Worm (Caenorhabditis elegans) whole organism, late embryonic: ENCODE data around the gene F10E9.3.

Source experiments
- ama-1 ChIP-seq: fragments of 150-350 bp; optimal IDR thresholded peaks from 2 replicates; lab custom pipeline; 2014
- ets-4 ChIP-seq: sonication (generic microtip); optimal IDR thresholded peaks from 2 replicates; lab custom pipeline; 2016; ENCODE audit warnings: missing genetic modification characterization, missing compliant biosample characterization
- fkh-6 ChIP-seq: sonication (generic microtip); optimal IDR thresholded peaks from 2 replicates; lab custom pipeline; 2016; ENCODE audit warnings: missing genetic modification characterization, missing compliant biosample characterization
- hlh-8 ChIP-seq: sonication (generic microtip); optimal IDR thresholded peaks from 2 replicates; lab custom pipeline; 2016; ENCODE audit warnings: missing genotype, missing genetic modification characterization, missing compliant biosample characterization
- nfya-1 ChIP-seq: sonication (generic microtip); optimal IDR thresholded peaks from 2 replicates; lab custom pipeline; 2017; ENCODE audit warnings: missing genetic modification characterization, mild to moderate bottlenecking, missing compliant biosample characterization, antibody characterized with exemption, moderate library complexity
- pqm-1 ChIP-seq: sonication (generic microtip); optimal IDR thresholded peaks from 2 replicates; lab custom pipeline; 2016; ENCODE audit warnings: missing genetic modification characterization, missing compliant biosample characterization
- unc-3 ChIP-seq, 2 experiments: fragments of 200-800 bp in 1 of 2; sonication (Bioruptor generic) in 1 of 2; sonication (generic microtip) in 1 of 2; conservative IDR thresholded peaks in 1 of 2; optimal IDR thresholded peaks in 1 of 2; 2 replicates each; pipeline versions ENCODE4 v1.3.6 to Lab custom; 2016 to 2022; ENCODE audit warnings: missing compliant biosample characterization in 2 of 2, missing genetic modification characterization in 2 of 2, missing genetic modification reagents in 1 of 2

DNA sequence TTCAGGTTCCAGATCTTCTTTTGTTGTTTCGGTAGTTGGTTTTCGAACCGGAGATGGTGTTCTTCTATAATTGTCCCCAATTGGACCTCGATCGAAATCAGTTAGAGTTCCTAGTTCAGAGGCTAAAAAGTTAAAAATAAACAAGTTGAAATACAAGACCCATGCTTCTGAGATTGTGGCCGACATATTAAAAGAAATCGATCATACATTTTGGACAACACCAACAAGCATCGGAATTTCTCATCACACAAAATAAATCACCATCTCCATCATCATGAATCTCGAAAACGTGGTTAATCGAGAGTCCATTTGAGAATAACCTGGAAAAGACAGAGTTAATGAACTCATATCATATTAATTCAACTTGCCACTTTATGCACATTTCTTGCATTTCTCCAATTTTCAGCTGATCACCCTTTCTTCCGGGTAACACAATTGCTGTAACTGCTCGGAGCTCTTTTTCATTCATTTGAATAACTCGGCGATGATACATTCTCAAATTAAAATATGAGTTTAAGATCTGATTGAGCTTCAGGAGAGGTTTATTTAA, 39.1 kb upstream of the F10E9.3 start, which contains the start of the genes mps-4 and F09G8.10:
- TF ChIP-seq ama-1 (lab: Kevin White, UChicago) = no peak
- no peak for TF ChIP-seq nfya-1 (tag; lab: Kevin White, UChicago)
- TF ChIP-seq hlh-8 (tag; lab: Kevin White, UChicago) = no peak
- no peak for TF ChIP-seq pqm-1 (tag; lab: Kevin White, UChicago)
- no peak for TF ChIP-seq unc-3 (GFP tag; conservative IDR thresholded peaks at IDR 0.05; lab: Robert Waterston, UW)
- no peak for TF ChIP-seq unc-3 (tag; optimal IDR thresholded peaks at IDR 0.05; lab: Kevin White, UChicago)
- TF ChIP-seq ets-4 (tag; lab: Kevin White, UChicago) = no peak
- TF ChIP-seq fkh-6 (tag; lab: Kevin White, UChicago) = no peak
